Fruit fly (Drosophila melanogaster): ENCODE data around the gene CG4983.

dm6 chr2L:11624190-11624589 lies 28.1 kb upstream of the CG4983 start:
- no peak for TF ChIP-seq CG8301 (tag; optimal IDR thresholded peaks at IDR 0.05)
- no peak for TF ChIP-seq fd96Ca (GFP tag; IDR thresholded peaks at IDR 0.05)
- TF ChIP-seq CG13204 (GFP tag; optimal IDR thresholded peaks at IDR 0.05): no peak
- no peak for TF ChIP-seq CG9948 (tag; optimal IDR thresholded peaks at IDR 0.05)
- TF ChIP-seq CG17806 (tag; optimal IDR thresholded peaks at IDR 0.05): no peak
- no peak for TF ChIP-seq CG4496 (GFP tag; IDR thresholded peaks at IDR 0.05)
- no peak for TF ChIP-seq EcR (GFP tag; optimal IDR thresholded peaks at IDR 0.05)
- no peak for TF ChIP-seq Pif1B (GFP tag; optimal IDR thresholded peaks at IDR 0.05)
- TF ChIP-seq rn (GFP tag; IDR thresholded peaks at IDR 0.05): no peak
- TF ChIP-seq Snoo (tag; optimal IDR thresholded peaks at IDR 0.05): no peak
- no peak for TF ChIP-seq CG32121 (GFP tag; IDR thresholded peaks at IDR 0.05)
- TF ChIP-seq gl (tag; optimal IDR thresholded peaks at IDR 0.05): no peak
- TF ChIP-seq CG15710 (tag; optimal IDR thresholded peaks at IDR 0.05): no peak
